Worm (Caenorhabditis elegans) whole organism, young adult: ENCODE measurements around the gene C31H1.1.

ENCODE experiments used
- D2030.7 ChIP-seq: fragments of 200-800 bp; sonication (Bioruptor generic); IDR thresholded peaks from 2 replicates; pipeline ENCODE4 v1.3.6; 2022; ENCODE audit warnings: missing genetic modification reagents, missing genetic modification characterization, missing compliant biosample characterization
- F23B12.7 ChIP-seq: sonication (generic microtip); optimal IDR thresholded peaks from 2 replicates; lab custom pipeline; 2017; ENCODE audit warnings: missing genetic modification characterization, mild to moderate bottlenecking, missing compliant biosample characterization, antibody characterized with exemption, moderate library complexity; ENCODE audit not compliant: insufficient read depth
- Y56A3A.18 ChIP-seq: fragments of 200-800 bp; sonication (Bioruptor generic); IDR thresholded peaks from 2 replicates; pipeline ENCODE4 v1.3.6; 2022; ENCODE audit warnings: missing genetic modification reagents, missing genetic modification characterization, missing compliant biosample characterization
- fkh-3 ChIP-seq: sonication (generic microtip); optimal IDR thresholded peaks from 2 replicates; lab custom pipeline; 2016; ENCODE audit warnings: mild to moderate bottlenecking, missing genetic modification characterization, missing compliant biosample characterization
- lsl-1 ChIP-seq: fragments of 200-800 bp; sonication (Bioruptor generic); optimal IDR thresholded peaks from 2 replicates; lab custom pipeline; 2018; ENCODE audit warnings: mild to moderate bottlenecking, missing genetic modification characterization, moderate library complexity, missing compliant biosample characterization
- snpc-1.3 ChIP-seq: sonication (generic microtip); optimal IDR thresholded peaks from 2 replicates; lab custom pipeline; 2017; ENCODE audit warnings: missing genetic modification characterization, mild to moderate bottlenecking, missing compliant biosample characterization, antibody characterized with exemption, moderate library complexity, missing genotype, missing genetic modification reagents; ENCODE audit not compliant: insufficient read depth
- snpc-4 ChIP-seq, 5 experiments: fragments of 150-350 bp in 1 of 5; sonication (generic microtip) in 4 of 5; optimal IDR thresholded peaks; 2 replicates each; lab custom pipeline; 2014 to 2018; ENCODE audit warnings: missing genetic modification characterization in 5 of 5, missing biosample characterization in 3 of 5, antibody characterized with exemption in 2 of 5, mild to moderate bottlenecking in 2 of 5, missing compliant biosample characterization in 2 of 5, missing genotype in 2 of 5, moderate library complexity in 2 of 5, missing genetic modification reagents in 1 of 5
- tbp1 ChIP-seq: fragments of 200-800 bp; sonication (Bioruptor generic); optimal IDR thresholded peaks from 2 replicates; lab custom pipeline; 2018; ENCODE audit warnings: mild to moderate bottlenecking, missing genetic modification characterization, missing compliant biosample characterization

Gene C31H1.1

DNA sequence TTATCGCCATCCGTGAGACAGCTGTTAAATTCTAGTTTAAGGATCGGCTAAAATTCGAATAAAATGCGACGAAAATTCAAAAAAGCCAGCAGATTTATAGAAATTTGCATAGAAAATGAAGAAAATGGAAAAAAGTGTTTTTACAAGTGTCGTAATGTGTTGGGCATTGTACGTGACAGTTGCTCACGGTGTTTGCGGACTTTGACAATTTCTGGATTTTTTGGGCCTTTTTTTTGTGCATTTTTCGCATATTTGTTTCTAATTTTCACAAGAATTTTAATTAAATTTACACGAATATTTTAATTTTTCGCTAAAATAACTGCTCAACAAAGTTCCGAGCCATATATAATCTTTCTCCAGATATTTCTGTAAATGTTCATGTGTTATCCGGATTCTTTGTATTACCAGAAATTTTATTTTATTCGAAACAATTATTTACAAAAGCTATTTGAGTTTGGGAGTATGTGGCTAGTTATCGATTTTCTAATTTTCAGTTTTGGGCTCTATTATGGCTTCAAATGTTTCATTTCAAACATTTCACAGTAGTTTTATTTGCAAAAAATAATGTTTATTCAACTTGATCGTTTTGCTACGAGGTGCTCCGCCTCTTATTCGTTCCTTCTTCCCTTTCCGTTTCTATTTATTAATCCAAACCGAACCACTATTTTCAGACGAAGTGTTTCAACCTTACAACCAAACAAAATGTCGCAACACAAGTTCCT is 50.9 kb downstream of the C31H1.1 start, which contains the start of gene sams-3:
TSS of gene sams-3 (plus strand) at position 672 of the 722 bp plus-strand sequence.
- TF ChIP-seq snpc-4 (GFP tag; optimal IDR thresholded peaks at IDR 0.05; lab: Kevin White, UChicago): peak; percentile 47
- TF ChIP-seq snpc-4 (tag; optimal IDR thresholded peaks at IDR 0.05; lab: Kevin White, UChicago): peak in 3 of 4 experiments; percentile 61 to 78 (median 74)
- no peak for TF ChIP-seq lsl-1 (GFP tag; lab: Kevin White, UChicago)
- TF ChIP-seq tbp1 (GFP tag; lab: Kevin White, UChicago): peak; percentile 15
- 0 out of 2 replicates have a peak, but pooled peaks have one; percentile 15 for TF ChIP-seq D2030.7 (GFP tag; lab: Robert Waterston, UW)
- TF ChIP-seq snpc-1.3 (tag; lab: Kevin White, UChicago): peak; percentile 57
- peak; percentile 39 for TF ChIP-seq F23B12.7 (tag; lab: Kevin White, UChicago)
- no peak for TF ChIP-seq Y56A3A.18 (GFP tag; lab: Robert Waterston, UW)
- TF ChIP-seq fkh-3 (tag; lab: Kevin White, UChicago): no peak
